Fruit fly (Drosophila melanogaster): ENCODE data around the gene CG7236.

DNA sequence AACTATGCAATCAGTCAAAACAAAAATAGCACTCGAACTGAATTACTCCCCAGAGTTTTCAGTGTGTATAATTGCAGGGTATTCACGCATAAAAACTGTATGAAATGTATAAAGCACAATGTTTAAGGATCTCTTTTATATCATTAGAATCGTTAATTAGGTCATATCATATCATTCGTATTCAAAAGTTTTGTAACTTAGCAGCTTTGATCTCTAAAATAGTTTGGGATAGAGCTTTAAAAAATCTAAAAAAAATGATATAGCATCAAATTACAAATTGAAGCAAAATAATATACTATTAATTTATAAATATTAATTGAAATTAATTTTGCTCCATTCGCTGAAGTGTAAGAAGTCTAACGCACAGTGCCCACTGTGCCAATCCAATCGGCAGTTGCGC is 24.3 kb downstream of the CG7236 start:
- TF ChIP-seq CG10348 (GFP tag; IDR thresholded peaks at IDR 0.05), result no peak
- peak; percentile 52 for TF ChIP-seq CG14655 (GFP tag; optimal IDR thresholded peaks at IDR 0.05)
- TF ChIP-seq CG32121 (GFP tag; IDR thresholded peaks at IDR 0.05), result 0 out of 2 replicates have a peak, but pooled peaks have one; percentile 21
- TF ChIP-seq CG17806 (tag; optimal IDR thresholded peaks at IDR 0.05), result no peak
- TF ChIP-seq fd96Ca (GFP tag; IDR thresholded peaks at IDR 0.05), result 0 out of 3 replicates have a peak, but pooled peaks have one; percentile 34
- no peak for TF ChIP-seq CG13204 (GFP tag; optimal IDR thresholded peaks at IDR 0.05)
- TF ChIP-seq CG9948 (tag; optimal IDR thresholded peaks at IDR 0.05), result peak; percentile 9
